Worm (Caenorhabditis elegans) whole organism, L4 larva: ENCODE data around the gene snt-2.
A peak's percentile ranks its signal among the peaks of the same experiment; 100 is the strongest.

Experiments
- D1046.2 ChIP-seq: fragments of 200-800 bp; sonication (Bioruptor generic); IDR thresholded peaks from 2 replicates; pipeline ENCODE4 v1.3.6; 2022; ENCODE audit warnings: missing genetic modification characterization, missing compliant biosample characterization
- F26F4.8 ChIP-seq: fragments of 200-800 bp; sonication (Bioruptor generic); conservative IDR thresholded peaks from 2 replicates; pipeline ENCODE4 v1.3.6; 2022; ENCODE audit warnings: missing genetic modification characterization, missing compliant biosample characterization
- F37D6.2 ChIP-seq: sonication (generic microtip); optimal IDR thresholded peaks from 2 replicates; lab custom pipeline; 2016; ENCODE audit warnings: mild to moderate bottlenecking, missing genetic modification characterization, missing compliant biosample characterization
- F49E8.2 ChIP-seq: sonication (generic microtip); optimal IDR thresholded peaks from 2 replicates; lab custom pipeline; 2016; ENCODE audit warnings: missing compliant biosample characterization, mild to moderate bottlenecking, missing genetic modification characterization, borderline replicate concordance
- T26A8.4 ChIP-seq: fragments of 200-800 bp; sonication (Bioruptor generic); IDR thresholded peaks from 2 replicates; pipeline ENCODE4 v1.3.6; 2022; ENCODE audit warnings: missing genetic modification characterization, missing compliant biosample characterization
- Y48G9A.11 ChIP-seq: fragments of 200-800 bp; sonication (Bioruptor generic); IDR thresholded peaks from 2 replicates; pipeline ENCODE4 v1.3.6; 2022; ENCODE audit warnings: missing genetic modification reagents, missing genetic modification characterization, missing compliant biosample characterization
- aha-1 ChIP-seq: fragments of 150-350 bp; peaks from one replicate; lab custom pipeline; 2014; ENCODE audit warnings: missing biosample characterization, missing genetic modification characterization
- aly-2 ChIP-seq: sonication (generic microtip); optimal IDR thresholded peaks from 2 replicates; lab custom pipeline; 2018; ENCODE audit warnings: missing biosample characterization, missing genetic modification characterization
- ceh-28 ChIP-seq: fragments of 150-350 bp; optimal IDR thresholded peaks from 2 replicates; lab custom pipeline; 2014; ENCODE audit warnings: missing biosample characterization, missing genetic modification reagents, missing genetic modification characterization
- daf-19 ChIP-seq: fragments of 200-800 bp; sonication (Bioruptor generic); conservative IDR thresholded peaks from 2 replicates; pipeline ENCODE4 v1.3.6; 2022; ENCODE audit warnings: missing genetic modification characterization, missing compliant biosample characterization
- dmd-6 ChIP-seq: fragments of 200-800 bp; sonication (Bioruptor generic); IDR thresholded peaks from 2 replicates; pipeline ENCODE4 v1.3.6; 2022; ENCODE audit warnings: missing genetic modification reagents, missing genetic modification characterization, missing compliant biosample characterization
- dmd-8 ChIP-seq: fragments of 200-800 bp; sonication (Bioruptor generic); IDR thresholded peaks from 2 replicates; pipeline ENCODE4 v1.3.6; 2022; ENCODE audit warnings: missing genetic modification characterization, missing compliant biosample characterization
- egl-43 ChIP-seq: fragments of 200-800 bp; sonication (Bioruptor generic); IDR thresholded peaks from 2 replicates; pipeline ENCODE4 v1.3.6; 2022; ENCODE audit warnings: missing genetic modification reagents, missing genetic modification characterization, missing compliant biosample characterization
- gei-8 ChIP-seq: fragments of 200-800 bp; sonication (Bioruptor generic); optimal IDR thresholded peaks from 2 replicates; lab custom pipeline; 2018; ENCODE audit warnings: mild to moderate bottlenecking, missing genetic modification characterization, missing compliant biosample characterization
- hif-1 ChIP-seq, 2 experiments: sonication (generic microtip); optimal IDR thresholded peaks; 2 replicates each; lab custom pipeline; 2016 to 2017; ENCODE audit warnings: missing compliant biosample characterization in 2 of 2, missing genetic modification characterization in 2 of 2, missing genetic modification reagents in 2 of 2, missing genotype in 2 of 2, mild to moderate bottlenecking in 1 of 2
- hmg-1.1 ChIP-seq: fragments of 200-800 bp; sonication (Bioruptor generic); IDR thresholded peaks from 2 replicates; pipeline ENCODE4 v1.3.6; 2022; ENCODE audit warnings: missing genetic modification reagents, missing genetic modification characterization, missing compliant biosample characterization
- lim-7 ChIP-seq: fragments of 200-800 bp; sonication (Bioruptor generic); IDR thresholded peaks from 2 replicates; pipeline ENCODE4 v1.3.6; 2022; ENCODE audit warnings: missing genetic modification characterization, missing compliant biosample characterization
- lin-15B ChIP-seq: fragments of 150-350 bp; sonication (generic microtip); optimal IDR thresholded peaks from 3 replicates; lab custom pipeline; 2014; ENCODE audit warnings: missing biosample characterization, missing genetic modification characterization
- lin-29 ChIP-seq: fragments of 200-800 bp; sonication (Bioruptor generic); IDR thresholded peaks from 2 replicates; pipeline ENCODE4 v1.3.6; 2022; ENCODE audit warnings: missing genetic modification reagents, missing genetic modification characterization, missing compliant biosample characterization
- madf-9 ChIP-seq: fragments of 200-800 bp; sonication (Bioruptor generic); conservative IDR thresholded peaks from 2 replicates; pipeline ENCODE4 v1.3.6; 2022; ENCODE audit warnings: missing genetic modification reagents, missing genetic modification characterization, missing compliant biosample characterization
- mdt-29 ChIP-seq: fragments of 200-800 bp; sonication (Bioruptor generic); IDR thresholded peaks from 2 replicates; pipeline ENCODE4 v1.3.6; 2022; ENCODE audit warnings: missing genetic modification reagents, missing genetic modification characterization, missing compliant biosample characterization
- mxl-3 ChIP-seq: fragments of 200-800 bp; sonication (Bioruptor generic); optimal IDR thresholded peaks from 2 replicates; lab custom pipeline; 2018; ENCODE audit warnings: mild to moderate bottlenecking, missing genetic modification characterization, missing compliant biosample characterization
- nhr-10 ChIP-seq: fragments of 150-350 bp; optimal IDR thresholded peaks from 2 replicates; lab custom pipeline; 2014; ENCODE audit warnings: missing biosample characterization, missing genetic modification characterization
- nhr-102 ChIP-seq: sonication (generic microtip); optimal IDR thresholded peaks from 2 replicates; lab custom pipeline; 2016; ENCODE audit warnings: mild to moderate bottlenecking, missing genetic modification characterization, moderate library complexity, missing compliant biosample characterization
- nhr-111 ChIP-seq: fragments of 200-800 bp; sonication (Bioruptor generic); optimal IDR thresholded peaks from 2 replicates; lab custom pipeline; 2018; ENCODE audit warnings: mild to moderate bottlenecking, missing genetic modification characterization, missing compliant biosample characterization
- nhr-237 ChIP-seq: sonication (generic microtip); optimal IDR thresholded peaks from 2 replicates; lab custom pipeline; 2017; ENCODE audit warnings: missing biosample characterization, missing genetic modification characterization
- nhr-25 ChIP-seq: sonication (generic microtip); optimal IDR thresholded peaks from 2 replicates; lab custom pipeline; 2017; ENCODE audit warnings: missing genetic modification characterization, mild to moderate bottlenecking, missing compliant biosample characterization, antibody characterized with exemption, moderate library complexity, borderline replicate concordance; ENCODE audit not compliant: insufficient read depth
- nhr-28 ChIP-seq: fragments of 150-350 bp; optimal IDR thresholded peaks from 2 replicates; lab custom pipeline; 2014; ENCODE audit warnings: missing biosample characterization, missing genetic modification characterization
- nhr-48 ChIP-seq: sonication (generic microtip); optimal IDR thresholded peaks from 2 replicates; lab custom pipeline; 2016; ENCODE audit warnings: mild to moderate bottlenecking, missing genetic modification characterization, missing compliant biosample characterization
- nhr-77 ChIP-seq: fragments of 150-350 bp; optimal IDR thresholded peaks from 2 replicates; lab custom pipeline; 2014; ENCODE audit warnings: missing biosample characterization, missing genetic modification characterization
- rbr-2 ChIP-seq: sonication (generic microtip); optimal IDR thresholded peaks from 2 replicates; lab custom pipeline; 2016; ENCODE audit warnings: missing genotype, missing genetic modification characterization, missing compliant biosample characterization
- saeg-2 ChIP-seq: fragments of 200-800 bp; sonication (Bioruptor generic); IDR thresholded peaks from 2 replicates; pipeline ENCODE4 v1.3.6; 2022; ENCODE audit warnings: missing genetic modification reagents, missing genetic modification characterization, missing compliant biosample characterization
- sdz-12 ChIP-seq: fragments of 200-800 bp; sonication (Bioruptor generic); optimal IDR thresholded peaks from 2 replicates; lab custom pipeline; 2018; ENCODE audit warnings: mild to moderate bottlenecking, missing genetic modification characterization, missing compliant biosample characterization
- snpc-1.2 ChIP-seq: fragments of 200-800 bp; sonication (Bioruptor generic); IDR thresholded peaks from 2 replicates; pipeline ENCODE4 v1.3.6; 2022; ENCODE audit warnings: missing genetic modification reagents, missing genetic modification characterization, missing compliant biosample characterization
- snpc-4 ChIP-seq: fragments of 150-350 bp; optimal IDR thresholded peaks from 2 replicates; lab custom pipeline; 2014; ENCODE audit warnings: missing biosample characterization, missing genetic modification characterization
- spr-3 ChIP-seq: fragments of 200-800 bp; sonication (Bioruptor generic); optimal IDR thresholded peaks from 2 replicates; lab custom pipeline; 2018; ENCODE audit warnings: mild to moderate bottlenecking, missing genetic modification characterization, missing compliant biosample characterization
- tag-97 ChIP-seq: fragments of 200-800 bp; sonication (Bioruptor generic); IDR thresholded peaks from 2 replicates; pipeline ENCODE4 v1.3.6; 2022; ENCODE audit warnings: missing genetic modification characterization, missing compliant biosample characterization
- tra-1 ChIP-seq: fragments of 200-800 bp; sonication (Bioruptor generic); IDR thresholded peaks from 2 replicates; pipeline ENCODE4 v1.3.6; 2022; ENCODE audit warnings: missing genetic modification reagents, missing genetic modification characterization, missing compliant biosample characterization
- unc-39 ChIP-seq: sonication (generic microtip); optimal IDR thresholded peaks from 2 replicates; lab custom pipeline; 2017; ENCODE audit warnings: missing biosample characterization, missing genetic modification characterization
- unc-62 ChIP-seq, 3 experiments: fragments of 150-350 bp in 1 of 3; sonication (generic microtip); optimal IDR thresholded peaks in 2 of 3; peaks in 1 of 3; 1 replicate in 1 of 3; 2 replicates in 2 of 3; lab custom pipeline; 2014 to 2017; ENCODE audit warnings: missing biosample characterization in 3 of 3, missing genetic modification characterization in 3 of 3, missing genetic modification reagents in 3 of 3, missing genotype in 1 of 3
- vab-7 ChIP-seq: fragments of 200-800 bp; sonication (Bioruptor generic); IDR thresholded peaks from 2 replicates; pipeline ENCODE4 v1.3.6; 2022; ENCODE audit warnings: missing genetic modification reagents, missing genetic modification characterization, missing compliant biosample characterization
- zfp-2 ChIP-seq: sonication (generic microtip); optimal IDR thresholded peaks from 2 replicates; lab custom pipeline; 2016; ENCODE audit warnings: mild to moderate bottlenecking, missing genetic modification characterization, missing compliant biosample characterization
- zfp-3 ChIP-seq: fragments of 200-800 bp; sonication (Bioruptor generic); conservative IDR thresholded peaks from 2 replicates; pipeline ENCODE4 v1.3.6; 2022; ENCODE audit warnings: missing genetic modification reagents, missing genetic modification characterization, missing compliant biosample characterization

The snt-2 gene

DNA sequence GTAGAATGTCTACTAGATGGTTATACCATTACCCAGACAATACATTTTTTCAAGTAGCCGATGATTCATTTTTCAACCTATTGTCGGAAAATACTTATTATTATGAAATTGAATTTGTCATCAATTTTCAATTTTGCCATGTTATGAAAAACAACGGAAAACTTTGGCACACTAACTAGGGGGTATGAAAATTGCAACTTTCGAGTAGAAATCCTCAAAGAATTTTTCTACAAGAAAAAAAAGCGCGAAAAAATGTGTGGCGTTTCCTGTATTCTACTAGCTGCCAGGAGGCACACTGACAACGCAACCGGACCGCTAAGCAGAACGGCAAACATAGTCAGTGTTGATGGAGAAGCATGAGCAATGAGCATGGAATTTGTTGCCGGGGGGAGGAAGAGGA lies 39.2 kb downstream of the snt-2 start:
- TF ChIP-seq zfp-3 (GFP tag; lab: Robert Waterston, UW) (no peak), rbr-2 (tag; lab: Kevin White, UChicago) (no peak), nhr-237 (no peak), egl-43 (0 out of 2 replicates have a peak, but pooled peaks have one; percentile 17), F26F4.8 (GFP tag; lab: Robert Waterston, UW) (no peak), aha-1 (tag; lab: Kevin White, UChicago) (peak; percentile 93), hif-1 (tag; optimal IDR thresholded peaks at IDR 0.05; lab: Kevin White, UChicago) (no peak), T26A8.4 (GFP tag; lab: Robert Waterston, UW) (0 out of 2 replicates have a peak, but pooled peaks have one; percentile 70), snpc-1.2 (GFP tag; lab: Robert Waterston, UW) (no peak), nhr-28 (tag; lab: Kevin White, UChicago) (no peak), spr-3 (GFP tag; lab: Kevin White, UChicago) (no peak), madf-9 (GFP tag; lab: Robert Waterston, UW) (no peak), lin-29 (GFP tag; lab: Robert Waterston, UW) (0 out of 2 replicates have a peak, but pooled peaks have one; percentile 10)

- TF ChIP-seq vab-7 (GFP tag; lab: Robert Waterston, UW) (no peak), dmd-6 (no peak), zfp-2 (tag; lab: Kevin White, UChicago) (no peak), nhr-48 (tag; lab: Kevin White, UChicago) (no peak), lin-15B (no peak), ceh-28 (tag; lab: Kevin White, UChicago) (no peak), tra-1 (GFP tag; lab: Robert Waterston, UW) (no peak)
These were observed 41.2 kb downstream of the snt-2 start, which contains the start of gene pat-12 for ce11 chrIII:752326-752725. TSS of gene pat-12 (minus strand) at chrIII:752426.

DNA sequence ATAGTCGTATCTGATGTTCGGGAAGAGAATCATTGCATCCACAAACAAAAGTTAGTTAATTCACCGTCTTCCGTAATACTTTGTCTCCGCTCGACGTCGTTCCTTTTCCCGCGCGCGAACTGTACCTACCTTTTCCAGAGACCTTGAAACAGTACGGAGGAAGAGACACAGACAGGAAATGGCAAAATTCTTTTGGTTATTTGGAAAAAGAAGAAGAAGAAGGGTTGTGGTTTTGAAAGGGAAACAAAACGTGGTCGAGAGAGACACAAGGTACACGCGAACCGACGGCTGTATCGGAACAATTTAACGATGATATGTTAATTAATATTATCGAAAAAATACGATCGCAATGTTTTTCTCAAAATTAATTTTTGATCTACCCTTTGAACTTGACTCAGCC lies 43.5 kb downstream of the snt-2 start:
- TF ChIP-seq nhr-28 (tag; lab: Kevin White, UChicago), result peak; percentile 24
- no peak for TF ChIP-seq lim-7
- TF ChIP-seq aha-1 (tag; lab: Kevin White, UChicago), result peak; percentile 63
- peak; percentile 10 for TF ChIP-seq nhr-25 (tag; lab: Kevin White, UChicago)
- TF ChIP-seq, all 104 proteins: peak for 3

DNA sequence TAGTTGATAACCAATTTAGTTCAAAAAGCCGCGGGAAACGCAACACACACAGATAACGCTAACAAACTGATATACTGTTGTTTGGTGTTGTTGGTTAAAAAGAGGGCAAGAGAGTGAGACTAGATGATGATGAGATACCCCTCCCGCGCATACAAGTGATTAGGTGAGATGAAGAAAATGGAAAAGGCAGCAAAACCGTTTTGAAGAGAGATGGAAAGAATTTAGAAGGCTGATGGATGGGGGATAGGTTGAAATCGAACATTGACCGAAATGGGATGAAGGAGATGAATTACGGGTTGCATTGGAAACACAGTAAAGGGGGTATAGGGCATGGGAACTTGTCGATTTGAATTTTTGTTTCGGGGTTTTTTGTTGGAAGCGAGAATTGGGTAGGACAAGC lies 44.8 kb downstream of the snt-2 start:
- TF ChIP-seq hmg-1.1 (GFP tag; lab: Robert Waterston, UW) (no peak), D1046.2 (GFP tag; lab: Robert Waterston, UW) (no peak), saeg-2 (GFP tag; lab: Robert Waterston, UW) (no peak), mxl-3 (peak; percentile 23), gei-8 (GFP tag; lab: Kevin White, UChicago) (no peak), mdt-29 (no peak), sdz-12 (GFP tag; lab: Kevin White, UChicago) (no peak), nhr-102 (tag; lab: Kevin White, UChicago) (no peak), unc-62 (GFP tag; optimal IDR thresholded peaks at IDR 0.05 in 1 of 2; lab: Kevin White, UChicago) (peak in 1 of 2 experiments; percentile 81), unc-62 (tag; optimal IDR thresholded peaks at IDR 0.05; lab: Kevin White, UChicago) (no peak), unc-39 (tag; lab: Kevin White, UChicago) (no peak), nhr-28 (tag; lab: Kevin White, UChicago) (peak; percentile 6), nhr-10 (tag; lab: Kevin White, UChicago) (no peak)

- TF ChIP-seq Y48G9A.11 (GFP tag; lab: Robert Waterston, UW) (no peak), nhr-77 (tag; lab: Kevin White, UChicago) (no peak), tag-97 (GFP tag; lab: Robert Waterston, UW) (no peak), lin-15B (no peak), F26F4.8 (GFP tag; lab: Robert Waterston, UW) (no peak), dmd-8 (GFP tag; lab: Robert Waterston, UW) (no peak), F37D6.2 (tag; lab: Kevin White, UChicago) (no peak), F49E8.2 (tag; lab: Kevin White, UChicago) (no peak), aly-2 (tag; lab: Kevin White, UChicago) (no peak), dmd-6 (no peak), nhr-111 (no peak), snpc-4 (no peak), daf-19 (no peak)
- TF ChIP-seq, all 104 proteins: peak for 0
These were observed 49.1 kb downstream of the snt-2 start for ce11 chrIII:744459-744858.
